Fruit fly (Drosophila melanogaster) whole organism, adult: ENCODE results near the gene Gbs-70E.

Experiments
- CG11617 ChIP-seq: fragments of 200-800 bp; sonication (Bioruptor generic); optimal IDR thresholded peaks from 2 replicates; lab custom pipeline; 2017; ENCODE audit warnings: mild to moderate bottlenecking, missing biosample characterization, missing genetic modification reagents, missing genetic modification characterization
- CG12768 ChIP-seq: fragments of 200-800 bp; sonication (Bioruptor generic); optimal IDR thresholded peaks from 2 replicates; lab custom pipeline; 2017; ENCODE audit warnings: missing biosample characterization, missing genetic modification characterization, mild to moderate bottlenecking, moderate library complexity, missing genetic modification reagents
- CG14711 ChIP-seq: fragments of 200-800 bp; sonication (Bioruptor generic); optimal IDR thresholded peaks from 2 replicates; lab custom pipeline; 2018; ENCODE audit warnings: missing biosample characterization, mild to moderate bottlenecking, missing genetic modification characterization, moderate library complexity
- CG1620 ChIP-seq: fragments of 200-800 bp; sonication (Bioruptor generic); optimal IDR thresholded peaks from 2 replicates; lab custom pipeline; 2016; ENCODE audit warnings: missing biosample characterization, missing genetic modification characterization
- CG33017 ChIP-seq: fragments of 200-800 bp; sonication (Bioruptor generic); optimal IDR thresholded peaks from 2 replicates; lab custom pipeline; 2018; ENCODE audit warnings: missing biosample characterization, mild to moderate bottlenecking, missing genetic modification characterization, moderate library complexity
- CG5204 ChIP-seq: fragments of 200-800 bp; sonication (Bioruptor generic); optimal IDR thresholded peaks from 2 replicates; lab custom pipeline; 2016; ENCODE audit warnings: missing biosample characterization, missing genetic modification characterization
- CG7045 ChIP-seq: fragments of 200-800 bp; sonication (Bioruptor generic); optimal IDR thresholded peaks from 2 replicates; lab custom pipeline; 2017; ENCODE audit warnings: missing biosample characterization, mild to moderate bottlenecking, missing genetic modification characterization
- CG7101 ChIP-seq: fragments of 200-800 bp; sonication (Bioruptor generic); optimal IDR thresholded peaks from 2 replicates; lab custom pipeline; 2018; ENCODE audit warnings: missing biosample characterization, mild to moderate bottlenecking, missing genetic modification characterization, moderate library complexity
- Clk ChIP-seq: fragments of 200-800 bp; sonication (Bioruptor generic); optimal IDR thresholded peaks from 2 replicates; lab custom pipeline; 2017; ENCODE audit warnings: missing biosample characterization, missing genetic modification characterization
- Crg-1 ChIP-seq: fragments of 200-800 bp; sonication (Bioruptor generic); optimal IDR thresholded peaks from 2 replicates; lab custom pipeline; 2016; ENCODE audit warnings: missing biosample characterization, missing genetic modification characterization
- Hr96 ChIP-seq: fragments of 200-800 bp; sonication (Bioruptor generic); optimal IDR thresholded peaks from 2 replicates; lab custom pipeline; 2016; ENCODE audit warnings: missing biosample characterization, missing genetic modification characterization
- Mnt ChIP-seq: fragments of 200-800 bp; sonication (Bioruptor generic); optimal IDR thresholded peaks from 2 replicates; lab custom pipeline; 2016; ENCODE audit warnings: missing biosample characterization, mild to moderate bottlenecking, missing genetic modification characterization
- bab1 ChIP-seq: fragments of 200-800 bp; sonication (Bioruptor generic); optimal IDR thresholded peaks from 3 replicates; lab custom pipeline; 2019; ENCODE audit warnings: missing biosample characterization, mild to moderate bottlenecking, missing genetic modification characterization, moderate library complexity
- cic ChIP-seq: fragments of 200-800 bp; sonication (Bioruptor generic); optimal IDR thresholded peaks from 2 replicates; lab custom pipeline; 2017; ENCODE audit warnings: missing biosample characterization, mild to moderate bottlenecking, missing genetic modification characterization, moderate library complexity
- cnc ChIP-seq, 2 experiments: fragments of >200 bp; optimal IDR thresholded peaks; 2 replicates each; lab custom pipeline; 2017
- kay ChIP-seq: fragments of 200-800 bp; sonication (Bioruptor generic); peaks from one replicate; lab custom pipeline; 2016; ENCODE audit warnings: missing biosample characterization, missing genetic modification characterization, borderline replicate concordance
- ovo ChIP-seq: fragments of 200-800 bp; sonication (Bioruptor generic); optimal IDR thresholded peaks from 2 replicates; lab custom pipeline; 2016; ENCODE audit warnings: missing biosample characterization, missing genetic modification characterization
- pad ChIP-seq: fragments of 200-800 bp; sonication (Bioruptor generic); optimal IDR thresholded peaks from 3 replicates; lab custom pipeline; 2017; ENCODE audit warnings: missing biosample characterization, missing genetic modification characterization, mild to moderate bottlenecking, moderate library complexity, missing genetic modification reagents
- tj ChIP-seq: fragments of 200-800 bp; sonication (Bioruptor generic); optimal IDR thresholded peaks from 3 replicates; lab custom pipeline; 2017; ENCODE audit warnings: missing biosample characterization, mild to moderate bottlenecking, missing genetic modification characterization, moderate library complexity
- toe ChIP-seq: fragments of 200-800 bp; sonication (Bioruptor generic); optimal IDR thresholded peaks from 2 replicates; lab custom pipeline; 2016; ENCODE audit warnings: missing biosample characterization, missing genetic modification characterization

The Gbs-70E gene

DNA sequence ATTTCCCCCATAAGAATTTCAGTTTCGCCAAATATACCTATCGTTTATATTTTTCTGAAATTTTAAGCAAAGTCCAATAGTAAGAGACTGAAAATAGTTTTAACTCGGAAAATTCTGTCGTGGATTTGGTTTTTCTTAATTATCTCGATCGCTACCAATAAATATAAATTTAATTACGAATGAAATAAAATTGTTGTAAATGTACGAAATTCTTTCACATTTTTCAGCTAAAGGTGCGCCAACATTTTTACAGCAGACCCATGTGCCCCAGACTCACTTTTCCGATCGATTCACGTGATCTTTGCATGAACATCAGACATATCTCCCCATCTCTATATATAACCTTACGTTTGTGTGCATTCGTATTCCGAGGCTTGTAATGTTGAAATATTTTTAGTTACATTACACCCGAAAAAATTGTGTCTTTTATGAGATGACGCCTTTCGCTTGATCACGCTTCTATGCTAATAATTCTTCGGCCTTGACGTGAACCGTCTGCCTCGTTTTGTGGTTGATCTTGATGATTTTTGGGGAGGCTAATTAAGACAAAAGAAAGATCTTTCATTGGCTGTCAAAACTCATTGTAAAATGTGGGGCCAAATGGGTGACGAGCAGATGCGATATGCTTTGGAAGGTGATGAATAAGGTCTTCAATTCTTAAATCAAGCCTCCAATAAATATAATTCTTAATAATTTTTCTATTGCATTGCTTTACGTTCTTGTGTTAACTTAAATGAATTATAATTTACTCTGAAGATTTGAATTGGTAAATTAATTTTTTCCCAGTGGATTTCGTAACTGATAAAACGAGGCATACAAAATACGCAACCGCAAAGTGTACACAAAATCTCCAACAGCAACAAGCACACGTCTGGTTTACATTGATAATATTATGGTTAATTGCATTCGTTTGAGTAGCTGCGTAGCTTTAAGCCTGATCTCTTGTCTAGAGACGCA, 5.5 kb downstream of the Gbs-70E start:
- TF ChIP-seq CG12768 (GFP tag; lab: Kevin White, UChicago) (no peak), CG5204 (GFP tag; lab: Kevin White, UChicago) (peak; percentile 26), kay (GFP tag; lab: Kevin White, UChicago) (peak; percentile 75)

- TF ChIP-seq CG7045 (peak; percentile 40), Mnt (GFP tag; lab: Kevin White, UChicago) (no peak), Crg-1 (no peak), CG5204 (GFP tag; lab: Kevin White, UChicago) (no peak), pad (peak; percentile 34), ovo (peak; percentile 44), tj (GFP tag; lab: Kevin White, UChicago) (peak; percentile 69), kay (GFP tag; lab: Kevin White, UChicago) (no peak), CG12768 (GFP tag; lab: Kevin White, UChicago) (peak; percentile 56), toe (GFP tag; lab: Kevin White, UChicago) (no peak), Clk (peak; percentile 41), cic (GFP tag; lab: Kevin White, UChicago) (peak; percentile 58), CG11617 (peak; percentile 25), CG7101 (tag; lab: Kevin White, UChicago) (peak; percentile 69), Hr96 (GFP tag; lab: Kevin White, UChicago) (peak; percentile 12)
Measured at dm6 chr3L:14543971-14544655, 6.7 kb downstream of the Gbs-70E start.

DNA sequence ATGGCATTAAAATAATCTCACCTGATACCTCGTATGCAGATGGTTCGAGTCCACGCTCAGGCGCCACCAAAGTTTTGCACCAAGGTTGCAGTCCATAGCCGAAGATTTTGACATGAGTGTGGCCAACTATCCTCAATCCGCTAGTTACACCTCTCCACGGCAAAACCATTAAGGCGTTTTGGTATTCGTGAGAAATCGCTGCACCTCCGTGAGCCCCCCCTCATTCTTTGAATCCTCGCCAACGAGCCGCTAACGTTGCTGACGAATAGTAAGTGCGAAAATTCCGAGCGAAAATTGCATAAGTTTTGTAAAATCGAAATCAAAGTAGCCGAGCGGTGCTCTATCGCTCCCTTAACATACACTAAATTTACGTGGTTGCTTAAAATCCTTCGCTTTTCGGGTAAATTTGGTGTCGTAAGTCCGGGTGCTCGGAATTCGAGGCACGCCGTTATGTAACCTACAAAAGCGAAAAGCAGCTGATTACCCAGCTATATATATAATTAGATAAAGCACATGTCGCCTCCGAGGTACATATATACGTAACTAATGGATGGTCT, 13.3 kb downstream of the Gbs-70E start, which contains the start of gene Mpcp2:
Gene Mpcp2 (plus strand): TSS at position 217 of the 557 bp plus-strand sequence.
- TF ChIP-seq kay (GFP tag; lab: Kevin White, UChicago) (no peak), cic (GFP tag; lab: Kevin White, UChicago) (peak; percentile 62), CG11617 (peak; percentile 60), cnc (optimal IDR thresholded peaks at IDR 0.05; lab: Kevin White, UChicago) (no peak), bab1 (GFP tag; lab: Kevin White, UChicago) (peak; percentile 77), CG12768 (GFP tag; lab: Kevin White, UChicago) (peak; percentile 33), ovo (peak; percentile 16), pad (peak; percentile 46), CG5204 (GFP tag; lab: Kevin White, UChicago) (no peak), Hr96 (GFP tag; lab: Kevin White, UChicago) (no peak), Crg-1 (no peak), CG1620 (peak; percentile 1), CG7101 (tag; lab: Kevin White, UChicago) (peak; percentile 52), tj (GFP tag; lab: Kevin White, UChicago) (peak; percentile 68), Mnt (GFP tag; lab: Kevin White, UChicago) (peak; percentile 93), CG33017 (tag; lab: Kevin White, UChicago) (peak; percentile 37), CG14711 (peak; percentile 23), Clk (no peak), CG7045 (no peak), toe (GFP tag; lab: Kevin White, UChicago) (no peak)

- TF ChIP-seq CG7045 (no peak), CG1620 (no peak), Clk (no peak), Mnt (GFP tag; lab: Kevin White, UChicago) (no peak), Hr96 (GFP tag; lab: Kevin White, UChicago) (no peak), ovo (no peak), CG7101 (tag; lab: Kevin White, UChicago) (no peak), CG14711 (no peak), pad (no peak)
Measured at dm6 chr3L:14536042-14536684, 14.6 kb downstream of the Gbs-70E start, which contains the start of the genes bbg and CG43246. bbg (minus strand) TSS chr3L:14536276. CG43246 (plus strand) TSS chr3L:14536634.

DNA sequence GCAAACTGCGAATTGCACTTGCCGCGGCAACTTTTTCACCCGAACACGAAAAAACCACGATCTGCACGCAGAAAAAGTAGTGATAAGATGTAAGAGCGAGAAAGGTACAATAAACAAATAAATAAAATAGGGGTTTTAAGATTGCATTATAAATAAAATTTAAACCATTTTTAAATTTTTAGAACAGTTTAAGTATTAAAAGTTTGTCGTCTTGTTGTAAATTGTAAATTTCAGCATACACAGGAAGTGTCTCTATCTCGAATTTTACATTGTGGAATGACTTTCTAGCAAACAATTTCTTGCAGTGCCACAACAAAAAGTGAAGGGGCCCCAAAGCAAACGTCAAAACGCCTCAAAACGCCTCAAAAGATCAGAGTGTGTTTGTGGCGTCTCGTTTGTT, 16.2 kb downstream of the Gbs-70E start:
- TF ChIP-seq ovo (no peak), CG12768 (GFP tag; lab: Kevin White, UChicago) (no peak), Crg-1 (no peak), Clk (no peak), Mnt (GFP tag; lab: Kevin White, UChicago) (no peak), CG11617 (no peak), CG14711 (no peak), bab1 (GFP tag; lab: Kevin White, UChicago) (no peak), CG7101 (tag; lab: Kevin White, UChicago) (no peak), kay (GFP tag; lab: Kevin White, UChicago) (no peak), tj (GFP tag; lab: Kevin White, UChicago) (no peak), pad (no peak)
